Worm (Caenorhabditis elegans) whole organism, midembryonic: Measurements from ENCODE around the gene comt-3.
"Not testable (repeated sequence)": the region's sequence is repeated elsewhere in the genome, so short reads cannot be mapped to it uniquely, and the experiment has no call there.

Experiments used
- T22C8.4 ChIP-seq: fragments of 200-800 bp; sonication (Bioruptor generic); IDR thresholded peaks from 2 replicates; pipeline ENCODE4 v1.3.6; 2022; ENCODE audit warnings: missing genetic modification characterization, missing compliant biosample characterization
- cog-1 ChIP-seq: sonication (generic microtip); optimal IDR thresholded peaks from 2 replicates; lab custom pipeline; 2016; ENCODE audit warnings: missing genetic modification characterization, missing compliant biosample characterization
- flt-1 ChIP-seq: fragments of 200-800 bp; sonication (Bioruptor generic); IDR thresholded peaks from 2 replicates; pipeline ENCODE4 v1.3.6; 2022; ENCODE audit warnings: missing genetic modification characterization, missing compliant biosample characterization
- klf-2 ChIP-seq: fragments of 200-800 bp; sonication (Bioruptor generic); conservative IDR thresholded peaks from 2 replicates; pipeline ENCODE4 v1.3.6; 2022; ENCODE audit warnings: missing genetic modification reagents, missing genetic modification characterization, missing compliant biosample characterization
- med-1 ChIP-seq: sonication (generic microtip); optimal IDR thresholded peaks from 2 replicates; lab custom pipeline; 2017; ENCODE audit warnings: missing genetic modification characterization, mild to moderate bottlenecking, missing compliant biosample characterization, antibody characterized with exemption, missing genetic modification reagents; ENCODE audit not compliant: insufficient read depth
- ref-1 ChIP-seq: fragments of 200-800 bp; sonication (Bioruptor generic); conservative IDR thresholded peaks from 2 replicates; pipeline ENCODE4 v1.3.6; 2022; ENCODE audit warnings: missing genetic modification reagents, missing genetic modification characterization, missing compliant biosample characterization
- tab-1 ChIP-seq: fragments of 200-800 bp; sonication (Bioruptor generic); IDR thresholded peaks from 2 replicates; pipeline ENCODE4 v1.3.6; 2022; ENCODE audit warnings: missing genetic modification characterization, missing compliant biosample characterization
- ztf-23 ChIP-seq: fragments of 200-800 bp; sonication (Bioruptor generic); IDR thresholded peaks from 2 replicates; pipeline ENCODE4 v1.3.6; 2022; ENCODE audit warnings: missing genetic modification reagents, missing genetic modification characterization, missing compliant biosample characterization
- ztf-29 ChIP-seq: fragments of 200-800 bp; sonication (Bioruptor generic); IDR thresholded peaks from 2 replicates; pipeline ENCODE4 v1.3.6; 2022; ENCODE audit warnings: missing genetic modification reagents, missing genetic modification characterization, missing compliant biosample characterization

comt-3 gene

DNA sequence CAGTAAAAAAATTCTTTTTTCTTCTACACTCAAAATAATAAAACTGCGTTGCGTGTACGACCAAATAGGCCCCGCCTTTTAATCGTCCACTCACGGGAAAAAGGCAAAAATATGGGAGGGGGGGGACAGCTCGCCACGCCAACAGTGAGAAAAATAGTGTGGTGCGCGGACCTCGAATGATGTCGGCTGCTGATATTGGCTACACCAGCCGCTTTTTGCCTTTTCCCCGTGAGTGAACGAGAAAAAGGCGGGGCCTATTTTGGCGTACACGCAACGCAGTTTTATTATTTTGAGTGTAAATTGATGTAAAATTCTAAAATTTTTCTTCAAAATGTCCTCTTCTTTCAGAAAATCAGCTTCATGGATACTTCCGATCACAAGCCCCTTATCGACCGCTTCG lies 33.0 kb downstream of the comt-3 start, which contains the start of gene ztf-28:
Gene ztf-28 (plus strand): TSS at position 349 of the 400 bp plus-strand sequence.
- TF ChIP-seq T22C8.4, ztf-23, tab-1 (GFP tag; lab: Robert Waterston, UW): not testable (repeated sequence)

- TF ChIP-seq ref-1 (no peak), T22C8.4 (GFP tag; lab: Robert Waterston, UW) (no peak), klf-2 (GFP tag; lab: Robert Waterston, UW) (no peak), tab-1 (GFP tag; lab: Robert Waterston, UW) (no peak)
Measured at ce11 chrV:2095204-2095603, 37.9 kb downstream of the comt-3 start, which contains the start of gene F36F12.2. Gene F36F12.2, minus strand, starts transcription at chrV:2095304.

ce11 chrV:2095772-2096171 lies 38.4 kb downstream of the comt-3 start, which contains the start of gene clec-207:
Gene clec-207, plus strand, starts transcription at chrV:2096072.
- TF ChIP-seq ref-1, result no peak

DNA sequence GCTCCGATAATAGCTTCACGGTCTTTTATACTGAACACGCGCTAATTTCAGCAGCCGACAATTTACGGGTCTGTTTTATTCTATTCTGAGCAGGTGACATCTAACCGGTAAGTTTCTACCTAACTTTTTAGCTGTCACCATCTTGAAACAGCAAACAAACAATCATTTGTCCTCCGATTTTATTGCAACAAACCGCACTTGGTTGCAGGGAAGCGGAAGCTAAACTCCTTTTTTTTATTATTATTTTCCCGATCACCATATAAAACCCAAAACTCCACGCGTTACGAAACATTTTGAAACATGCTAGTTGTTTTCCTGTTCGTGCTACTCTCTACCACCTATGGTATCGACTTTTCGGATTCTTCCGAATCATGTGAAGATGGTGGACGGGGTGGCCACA lies 40.3 kb downstream of the comt-3 start, which contains the start of gene clec-208:
Gene clec-208 (plus strand): TSS at position 301 of the 400 bp plus-strand sequence.
- TF ChIP-seq flt-1 (no peak), klf-2 (GFP tag; lab: Robert Waterston, UW) (no peak), tab-1 (GFP tag; lab: Robert Waterston, UW) (no peak), ref-1 (no peak), cog-1 (tag; lab: Kevin White, UChicago) (no peak), T22C8.4 (GFP tag; lab: Robert Waterston, UW) (no peak), ztf-29 (GFP tag; lab: Robert Waterston, UW) (no peak), ztf-23 (GFP tag; lab: Robert Waterston, UW) (no peak), med-1 (GFP tag; lab: Kevin White, UChicago) (no peak)

ce11 chrV:2099040-2099439 lies 41.7 kb downstream of the comt-3 start, which contains the start of gene F36F12.7:
Gene F36F12.7, plus strand, starts transcription at chrV:2099340.
- TF ChIP-seq klf-2 (GFP tag; lab: Robert Waterston, UW) (no peak), ztf-29 (GFP tag; lab: Robert Waterston, UW) (no peak), ref-1 (no peak), cog-1 (tag; lab: Kevin White, UChicago) (no peak), med-1 (GFP tag; lab: Kevin White, UChicago) (no peak), tab-1 (GFP tag; lab: Robert Waterston, UW) (no peak), flt-1 (no peak), ztf-23 (GFP tag; lab: Robert Waterston, UW) (no peak), T22C8.4 (GFP tag; lab: Robert Waterston, UW) (no peak)

- no peak for TF ChIP-seq klf-2 (GFP tag; lab: Robert Waterston, UW)
Measured at ce11 chrV:2103118-2103517, 45.8 kb downstream of the comt-3 start, which contains the start of gene F36F12.1. Gene F36F12.1, minus strand, starts transcription at chrV:2103218.

- TF ChIP-seq cog-1 (tag; lab: Kevin White, UChicago) (no peak), tab-1 (GFP tag; lab: Robert Waterston, UW) (no peak), T22C8.4 (GFP tag; lab: Robert Waterston, UW) (no peak), med-1 (GFP tag; lab: Kevin White, UChicago) (no peak), klf-2 (GFP tag; lab: Robert Waterston, UW) (no peak), ztf-29 (GFP tag; lab: Robert Waterston, UW) (no peak), ref-1 (no peak), ztf-23 (GFP tag; lab: Robert Waterston, UW) (no peak), flt-1 (no peak)
Measured at ce11 chrV:2105976-2106375, 48.6 kb downstream of the comt-3 start, which contains the start of gene F22F7.4. Gene F22F7.4, minus strand, starts transcription at chrV:2106076.

ce11 chrV:2109295-2109694 lies 52.0 kb downstream of the comt-3 start, which contains the start of gene ckb-4:
Gene ckb-4, minus strand, starts transcription at chrV:2109434.
- TF ChIP-seq ref-1 (no peak), T22C8.4 (GFP tag; lab: Robert Waterston, UW) (no peak), klf-2 (GFP tag; lab: Robert Waterston, UW) (no peak), ztf-29 (GFP tag; lab: Robert Waterston, UW) (no peak), flt-1 (no peak)

DNA sequence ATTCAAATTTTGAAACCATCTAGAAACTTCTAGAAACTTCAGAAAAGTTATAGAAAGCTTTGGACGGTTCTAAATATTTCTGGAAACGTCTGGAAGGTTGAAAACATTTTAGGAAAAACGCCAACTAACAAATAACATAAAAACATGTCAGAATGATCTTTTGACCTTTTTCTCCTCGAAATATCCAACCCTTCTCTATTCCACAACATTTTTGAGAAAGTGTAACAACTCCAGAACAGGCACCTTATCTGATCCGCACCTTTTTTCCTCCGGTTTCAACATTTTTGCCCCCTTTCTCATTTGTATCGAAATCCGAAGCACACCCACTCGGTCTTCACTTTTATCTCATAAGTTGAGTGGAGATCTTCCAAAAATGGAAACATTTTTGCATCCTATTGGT lies 53.0 kb downstream of the comt-3 start, which contains the start of gene F22F7.3:
Gene F22F7.3 (plus strand): TSS at position 301 of the 400 bp plus-strand sequence.
- no peak for TF ChIP-seq flt-1
